Worm (Caenorhabditis elegans): Measurements from ENCODE around the gene algn-2.

Gene algn-2

ce11 chrII:5399201-5399600 lies 24.1 kb downstream of the algn-2 start, which contains the start of gene mog-5:
TSS of gene mog-5 (plus strand) at chrII:5399538.
- TF ChIP-seq dao-5 (tag; optimal IDR thresholded peaks at IDR 0.05) (no peak), W03F9.2 (tag; optimal IDR thresholded peaks at IDR 0.05) (no peak), him-1 (tag; optimal IDR thresholded peaks at IDR 0.05) (no peak)

ce11 chrII:5407548-5407947 lies 32.5 kb downstream of the algn-2 start, which contains the start of gene clec-141:
TSS of gene clec-141 (minus strand) at chrII:5407648.
- TF ChIP-seq dao-5 (tag; optimal IDR thresholded peaks at IDR 0.05) (no peak), him-1 (tag; optimal IDR thresholded peaks at IDR 0.05) (no peak), W03F9.2 (tag; optimal IDR thresholded peaks at IDR 0.05) (no peak)

- TF ChIP-seq dao-5 (tag; optimal IDR thresholded peaks at IDR 0.05), result no peak
- no peak for TF ChIP-seq him-1 (tag; optimal IDR thresholded peaks at IDR 0.05)
- TF ChIP-seq W03F9.2 (tag; optimal IDR thresholded peaks at IDR 0.05), result no peak
Measured at ce11 chrII:5408924-5409323, 33.9 kb downstream of the algn-2 start, which contains the start of the genes EEED8.12 and EEED8.4. TSS of gene EEED8.12 (minus strand) at chrII:5409024. TSS of gene EEED8.4 (plus strand) at chrII:5409319.

DNA sequence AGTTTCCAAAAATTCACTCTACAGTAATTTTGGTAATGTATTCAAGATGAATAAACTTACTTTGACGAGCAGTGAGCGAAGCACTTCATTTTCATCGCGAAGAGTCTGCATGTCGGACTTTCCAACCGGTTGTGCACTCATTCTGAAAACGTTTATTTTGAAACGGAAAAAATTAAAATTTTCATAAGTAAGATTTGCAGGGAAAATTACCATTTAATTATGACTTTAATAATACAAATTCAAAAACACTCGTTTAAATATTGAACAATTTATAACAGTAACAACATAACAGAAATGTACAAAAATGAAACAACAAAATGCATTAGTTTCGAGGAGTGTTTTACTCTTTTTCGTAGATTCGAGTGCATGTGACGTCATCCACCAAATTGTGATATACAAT lies 37.4 kb downstream of the algn-2 start, which contains the start of the genes EEED8.13 and EEED8.18:
EEED8.13 (minus strand) TSS at position 101 of the 400 bp plus-strand sequence.
EEED8.18 (minus strand) TSS at position 144 of the 400 bp plus-strand sequence.
- no peak for TF ChIP-seq W03F9.2 (tag; optimal IDR thresholded peaks at IDR 0.05)
- TF ChIP-seq him-1 (tag; optimal IDR thresholded peaks at IDR 0.05), result no peak
- no peak for TF ChIP-seq dao-5 (tag; optimal IDR thresholded peaks at IDR 0.05)

DNA sequence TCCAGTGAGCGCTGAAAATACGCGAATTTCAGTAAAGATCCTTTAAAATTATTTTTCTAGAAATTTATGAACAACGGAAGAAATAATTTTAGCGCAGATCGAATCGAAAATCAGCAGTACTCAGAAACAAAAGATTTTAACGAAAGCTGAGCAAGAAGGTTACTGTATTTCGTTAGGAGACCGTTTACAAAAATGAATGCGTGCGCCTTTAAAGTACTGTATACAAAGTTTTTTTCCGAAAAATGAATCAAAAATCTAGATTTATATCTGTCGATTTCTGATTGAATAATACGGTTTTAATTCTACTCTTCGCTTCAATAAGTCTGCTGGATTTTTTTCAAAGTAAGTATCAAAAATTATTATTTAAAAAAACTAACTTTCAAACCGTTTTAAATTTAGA lies 39.0 kb downstream of the algn-2 start, which contains the start of the genes EEED8.14 and EEED8.3:
EEED8.14 (minus strand) TSS at position 13 of the 400 bp plus-strand sequence.
EEED8.3 (plus strand) TSS at position 237 of the 400 bp plus-strand sequence.
- no peak for TF ChIP-seq dao-5 (tag; optimal IDR thresholded peaks at IDR 0.05)
- TF ChIP-seq him-1 (tag; optimal IDR thresholded peaks at IDR 0.05), result no peak
- no peak for TF ChIP-seq W03F9.2 (tag; optimal IDR thresholded peaks at IDR 0.05)

- no peak for TF ChIP-seq W03F9.2 (tag; optimal IDR thresholded peaks at IDR 0.05)
- TF ChIP-seq dao-5 (tag; optimal IDR thresholded peaks at IDR 0.05), result no peak
- TF ChIP-seq him-1 (tag; optimal IDR thresholded peaks at IDR 0.05), result no peak
Measured at ce11 chrII:5416204-5416764, 41.2 kb downstream of the algn-2 start, which contains the start of gene EEED8.2. TSS of gene EEED8.2 (plus strand) at chrII:5416714.

DNA sequence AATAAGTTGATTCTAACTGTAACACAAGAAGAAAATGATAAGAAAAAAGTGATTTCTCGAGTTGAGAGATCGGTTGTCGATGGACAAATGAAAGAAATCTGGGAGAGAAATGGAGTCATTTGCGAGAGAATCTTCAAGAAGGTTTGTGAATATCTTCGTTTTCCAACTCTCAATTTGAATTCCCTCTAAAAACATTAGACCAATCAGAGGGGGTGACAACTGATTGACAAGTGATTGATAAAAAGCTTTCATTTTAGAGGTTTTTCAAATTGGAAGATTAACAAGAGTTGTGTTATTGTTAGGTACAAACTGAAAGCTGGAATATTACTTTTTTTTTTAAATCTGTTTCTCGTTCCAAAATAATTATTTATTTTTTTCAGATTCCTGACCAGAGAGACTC lies 42.8 kb downstream of the algn-2 start:
- TF ChIP-seq W03F9.2 (tag; optimal IDR thresholded peaks at IDR 0.05) (no peak), dao-5 (tag; optimal IDR thresholded peaks at IDR 0.05) (no peak), him-1 (tag; optimal IDR thresholded peaks at IDR 0.05) (no peak)

DNA sequence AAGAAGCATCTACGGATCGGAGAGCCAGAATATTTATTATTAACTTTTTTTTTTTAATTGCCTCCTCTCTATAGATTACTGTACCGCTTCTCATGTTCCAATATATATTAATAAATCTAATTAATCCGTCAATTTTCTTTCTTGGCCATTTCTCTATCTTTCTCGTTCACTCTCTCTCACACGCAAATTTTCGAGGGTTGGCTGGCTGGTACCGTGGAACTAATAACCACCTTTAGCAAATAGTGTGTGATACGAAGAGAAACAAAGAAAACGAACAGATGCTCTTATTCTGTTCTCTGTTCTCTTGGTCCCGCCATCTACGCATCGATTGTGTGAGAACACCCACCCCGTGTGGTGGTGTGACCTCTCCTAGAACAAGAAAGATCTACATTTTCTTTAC lies 43.2 kb downstream of the algn-2 start:
- no peak for TF ChIP-seq dao-5 (tag; optimal IDR thresholded peaks at IDR 0.05)
- TF ChIP-seq him-1 (tag; optimal IDR thresholded peaks at IDR 0.05), result no peak
- TF ChIP-seq W03F9.2 (tag; optimal IDR thresholded peaks at IDR 0.05), result no peak

DNA sequence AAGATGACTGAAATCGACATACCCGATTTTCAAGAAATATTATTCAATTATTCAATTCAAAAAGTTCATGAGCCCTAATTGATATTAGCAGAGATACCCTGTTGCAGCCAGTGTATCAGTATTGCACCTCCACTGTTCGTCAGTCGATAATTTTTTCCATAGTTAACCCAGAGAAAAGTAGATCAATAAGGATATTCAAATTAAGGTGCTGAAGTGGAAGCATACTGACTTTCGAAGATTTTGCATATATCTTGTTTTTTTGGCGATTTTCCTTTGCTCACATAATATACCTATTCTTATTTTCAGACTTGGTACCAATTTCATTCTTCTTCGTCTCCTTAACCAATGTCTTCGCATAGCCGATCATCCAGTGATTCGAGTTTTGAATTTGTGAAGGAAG lies 43.9 kb downstream of the algn-2 start, which contains the start of gene EEED8.15:
EEED8.15 (plus strand) TSS at position 301 of the 400 bp plus-strand sequence.
- TF ChIP-seq him-1 (tag; optimal IDR thresholded peaks at IDR 0.05), result no peak
- no peak for TF ChIP-seq W03F9.2 (tag; optimal IDR thresholded peaks at IDR 0.05)
- no peak for TF ChIP-seq dao-5 (tag; optimal IDR thresholded peaks at IDR 0.05)

DNA sequence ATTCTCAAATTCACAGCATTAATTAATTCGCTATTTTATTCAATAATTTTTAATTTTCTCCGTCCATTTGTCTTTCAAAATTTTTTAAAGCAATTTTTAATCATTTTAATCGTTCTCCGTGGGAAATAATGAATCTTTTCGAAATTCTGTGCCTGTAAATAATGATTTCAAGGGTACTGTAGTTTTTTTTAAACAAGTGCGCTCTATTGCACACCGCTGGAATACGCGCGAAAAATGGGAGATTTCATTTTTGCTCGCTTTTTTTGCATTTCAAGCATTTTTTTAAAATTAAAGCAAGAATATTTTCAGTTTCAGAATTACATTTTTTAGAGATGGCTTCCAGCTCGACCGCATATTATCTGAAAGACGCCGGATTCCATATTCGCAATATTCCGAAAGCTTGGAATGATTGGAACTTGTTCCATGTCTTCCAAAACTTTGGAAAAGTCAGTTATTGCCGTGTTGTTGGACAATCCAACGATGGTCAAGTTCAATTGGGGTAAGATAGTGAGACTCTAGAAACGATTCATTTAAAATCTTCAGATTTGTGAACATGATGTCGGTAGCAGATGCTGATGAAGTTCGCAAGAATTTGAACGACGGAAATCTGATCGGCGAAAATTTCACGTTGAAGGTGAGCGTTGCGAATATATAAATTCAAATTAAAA lies 46.0 kb downstream of the algn-2 start, which contains the start of gene tofu-6:
tofu-6 (plus strand) TSS at position 302 of the 668 bp plus-strand sequence.
- TF ChIP-seq him-1 (tag; optimal IDR thresholded peaks at IDR 0.05) (no peak), dao-5 (tag; optimal IDR thresholded peaks at IDR 0.05) (no peak), W03F9.2 (tag; optimal IDR thresholded peaks at IDR 0.05) (no peak)

- TF ChIP-seq W03F9.2 (tag; optimal IDR thresholded peaks at IDR 0.05), result no peak
- TF ChIP-seq dao-5 (tag; optimal IDR thresholded peaks at IDR 0.05), result no peak
- TF ChIP-seq him-1 (tag; optimal IDR thresholded peaks at IDR 0.05), result no peak
Measured at ce11 chrII:5423832-5424231, 48.8 kb downstream of the algn-2 start, which contains the start of gene F07F6.7. TSS of gene F07F6.7 (minus strand) at chrII:5423858.

DNA sequence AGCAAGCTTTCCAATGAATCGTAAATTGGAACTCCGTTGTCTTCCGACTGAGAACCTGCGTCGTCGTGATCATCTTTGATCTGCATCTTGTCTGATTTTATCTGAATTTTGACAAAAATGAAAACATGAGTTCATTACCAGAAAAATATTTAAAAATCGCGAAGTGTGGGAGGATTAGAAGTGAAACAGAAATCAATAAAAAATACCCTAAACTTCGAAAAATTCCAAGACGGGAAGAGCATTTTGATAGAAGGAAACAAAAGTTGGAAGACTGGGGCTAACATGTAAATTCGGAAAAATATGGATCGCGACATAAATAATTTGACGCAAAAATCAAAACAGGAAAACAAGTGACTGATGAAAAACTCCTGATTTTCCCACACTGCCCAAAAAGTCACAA lies 50.6 kb downstream of the algn-2 start, which contains the start of gene F07F6.8:
F07F6.8 (minus strand) TSS at position 101 of the 400 bp plus-strand sequence.
- TF ChIP-seq dao-5 (tag; optimal IDR thresholded peaks at IDR 0.05) (no peak), W03F9.2 (tag; optimal IDR thresholded peaks at IDR 0.05) (no peak), him-1 (tag; optimal IDR thresholded peaks at IDR 0.05) (no peak)

DNA sequence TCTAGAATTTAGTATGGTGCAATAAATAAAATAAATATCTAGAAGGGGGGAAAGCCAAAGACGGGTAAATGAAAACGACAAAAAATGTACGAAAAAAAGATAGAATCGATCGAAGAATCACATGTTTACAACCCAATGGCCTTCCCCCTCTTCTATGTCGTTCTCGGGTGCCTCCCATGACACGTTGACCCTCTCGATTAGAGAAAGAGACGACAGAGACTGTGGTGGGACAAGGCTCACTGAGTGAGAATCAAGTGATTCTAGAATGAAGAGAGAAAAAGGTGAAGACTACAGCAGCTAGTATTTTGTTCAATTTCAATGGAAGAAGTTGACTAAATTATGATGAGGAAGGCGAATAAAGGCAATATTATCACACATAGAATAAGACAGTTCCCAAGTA lies 51.0 kb downstream of the algn-2 start:
- TF ChIP-seq W03F9.2 (tag; optimal IDR thresholded peaks at IDR 0.05) (no peak), him-1 (tag; optimal IDR thresholded peaks at IDR 0.05) (no peak), dao-5 (tag; optimal IDR thresholded peaks at IDR 0.05) (no peak)

ce11 chrII:5426470-5426869 lies 51.4 kb downstream of the algn-2 start:
- TF ChIP-seq him-1 (tag; optimal IDR thresholded peaks at IDR 0.05) (no peak), dao-5 (tag; optimal IDR thresholded peaks at IDR 0.05) (no peak), W03F9.2 (tag; optimal IDR thresholded peaks at IDR 0.05) (no peak)
